Worm (Caenorhabditis elegans): ENCODE measurements around the gene gtf-2E1.

- no peak for TF ChIP-seq nhr-28 (tag; optimal IDR thresholded peaks at IDR 0.05)
- no peak for TF ChIP-seq elt-3 (tag; optimal IDR thresholded peaks at IDR 0.05)
Observed at ce11 chrIV:17230958-17231357, 24.1 kb upstream of the gtf-2E1 start, which contains the start of gene npr-32.
